Worm (Caenorhabditis elegans) whole organism, L1 larva: ENCODE data around the gene clec-57.

Experiments used
- ceh-90 ChIP-seq: sonication (generic microtip); optimal IDR thresholded peaks from 2 replicates; lab custom pipeline; 2016; ENCODE audit warnings: missing genetic modification characterization, missing compliant biosample characterization
- ces-1 ChIP-seq: fragments of 150-350 bp; optimal IDR thresholded peaks from 2 replicates; lab custom pipeline; 2014; ENCODE audit warnings: missing biosample characterization, missing genetic modification reagents, missing genetic modification characterization
- elt-3 ChIP-seq, 6 experiments: fragments of 150-350 bp in 1 of 6; sonication (generic microtip); optimal IDR thresholded peaks; 2 replicates each; lab custom pipeline; 2017 to 2018; ENCODE audit warnings: missing biosample characterization in 6 of 6, missing genetic modification characterization in 6 of 6, inconsistent platforms in 1 of 6
- fkh-10 ChIP-seq: sonication (generic microtip); optimal IDR thresholded peaks from 2 replicates; lab custom pipeline; 2017; ENCODE audit warnings: missing biosample characterization, missing genetic modification reagents, missing genetic modification characterization
- fkh-8 ChIP-seq: sonication (generic microtip); optimal IDR thresholded peaks from 2 replicates; lab custom pipeline; 2016; ENCODE audit warnings: mild to moderate bottlenecking, missing genetic modification characterization, missing compliant biosample characterization
- lin-39 ChIP-seq: fragments of 150-350 bp; optimal IDR thresholded peaks from 2 replicates; lab custom pipeline; 2014; ENCODE audit warnings: missing biosample characterization, missing genetic modification reagents, missing genetic modification characterization
- pag-3 ChIP-seq: sonication (generic microtip); optimal IDR thresholded peaks from 2 replicates; lab custom pipeline; 2017; ENCODE audit warnings: missing genetic modification characterization, mild to moderate bottlenecking, missing compliant biosample characterization, antibody characterized with exemption, borderline replicate concordance; ENCODE audit not compliant: insufficient read depth
- pax-3 ChIP-seq: fragments of 200-800 bp; sonication (Bioruptor generic); optimal IDR thresholded peaks from 2 replicates; lab custom pipeline; 2018; ENCODE audit warnings: mild to moderate bottlenecking, missing genetic modification characterization, moderate library complexity, missing compliant biosample characterization
- pqm-1 ChIP-seq: sonication (generic microtip); optimal IDR thresholded peaks from 3 replicates; lab custom pipeline; 2017; ENCODE audit warnings: missing biosample characterization, missing genetic modification characterization
- skn-1 ChIP-seq: fragments of 150-350 bp; optimal IDR thresholded peaks from 2 replicates; lab custom pipeline; 2014; ENCODE audit warnings: missing biosample characterization, missing genetic modification characterization
- snpc-4 ChIP-seq: fragments of 150-350 bp; optimal IDR thresholded peaks from 2 replicates; lab custom pipeline; 2014; ENCODE audit warnings: missing biosample characterization, missing genetic modification characterization
- swsn-7 ChIP-seq: sonication (generic microtip); optimal IDR thresholded peaks from 2 replicates; lab custom pipeline; 2016; ENCODE audit warnings: missing genetic modification characterization, missing compliant biosample characterization
- tbx-2 ChIP-seq: sonication (generic microtip); optimal IDR thresholded peaks from 2 replicates; lab custom pipeline; 2016; ENCODE audit warnings: missing genetic modification characterization, missing compliant biosample characterization
- ztf-11 ChIP-seq, 2 experiments: sonication (generic microtip); optimal IDR thresholded peaks; 2 replicates each; lab custom pipeline; 2016 to 2017; ENCODE audit warnings: missing genetic modification characterization in 2 of 2, missing biosample characterization in 1 of 2, missing compliant biosample characterization in 1 of 2

DNA sequence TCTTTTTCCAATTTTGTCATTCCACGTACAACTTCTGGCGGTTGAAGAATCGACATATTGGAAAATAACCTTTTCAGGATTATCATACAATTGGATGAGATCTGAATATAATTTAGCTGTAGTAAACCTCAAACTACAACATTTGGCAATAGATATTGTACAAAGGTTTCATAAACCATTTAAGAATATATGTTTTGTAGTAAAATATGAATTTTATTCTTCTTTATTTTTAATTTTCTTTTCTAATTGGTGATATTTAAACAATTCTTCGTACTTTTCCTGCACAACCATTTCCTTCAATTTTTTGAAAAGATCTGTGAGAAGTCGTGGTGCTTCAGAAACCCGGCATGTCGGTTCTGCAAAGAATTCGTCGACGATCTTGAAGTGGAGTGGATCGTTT, 52.0 kb downstream of the clec-57 start, which contains the start of gene C53A5.17:
- TF ChIP-seq ces-1 (GFP tag; lab: Kevin White, UChicago) (no peak), fkh-10 (GFP tag; lab: Kevin White, UChicago) (no peak), ceh-90 (tag; lab: Kevin White, UChicago) (no peak), skn-1 (tag; lab: Kevin White, UChicago) (no peak), ztf-11 (tag; optimal IDR thresholded peaks at IDR 0.05; lab: Kevin White, UChicago) (no peak), tbx-2 (tag; lab: Kevin White, UChicago) (no peak), elt-3 (tag; optimal IDR thresholded peaks at IDR 0.05; lab: Kevin White, UChicago) (no peak), pag-3 (tag; lab: Kevin White, UChicago) (no peak), snpc-4 (tag; lab: Kevin White, UChicago) (no peak), lin-39 (tag; lab: Kevin White, UChicago) (no peak), pax-3 (no peak), swsn-7 (tag; lab: Kevin White, UChicago) (no peak), fkh-8 (tag; lab: Kevin White, UChicago) (no peak), pqm-1 (no peak)
